Fruit fly (Drosophila melanogaster) whole organism: ENCODE results near the gene Clk.
A peak's percentile ranks its signal among the peaks of the same experiment; 100 is the strongest.

ENCODE experiments used
- CG8478 ChIP-seq: fragments of >200 bp; optimal IDR thresholded peaks from 2 replicates; lab custom pipeline; 2018; ENCODE audit warnings: inconsistent platforms
- Dll ChIP-seq: fragments of >200 bp; optimal IDR thresholded peaks from 2 replicates; lab custom pipeline; 2017
- EcR ChIP-seq, 2 experiments: fragments of >200 bp; optimal IDR thresholded peaks; 2 replicates each; lab custom pipeline; 2017; ENCODE audit warnings: missing biosample characterization in 2 of 2, missing genetic modification characterization in 2 of 2, missing genetic modification reagents in 2 of 2
- pan ChIP-seq: fragments of >200 bp; optimal IDR thresholded peaks from 2 replicates; lab custom pipeline; 2017
- psq ChIP-seq: fragments of >200 bp; optimal IDR thresholded peaks from 2 replicates; lab custom pipeline; 2017
- usp ChIP-seq: fragments of >200 bp; optimal IDR thresholded peaks from 2 replicates; lab custom pipeline; 2017; ENCODE audit warnings: missing biosample characterization, missing genetic modification characterization, mixed read lengths

dm6 chr3L:7810426-7810825, 35.0 kb upstream of the Clk start:
- TF ChIP-seq EcR (GFP tag; optimal IDR thresholded peaks at IDR 0.05; lab: Kevin White, UChicago): no peak
- no peak for TF ChIP-seq psq (lab: Kevin White, UChicago)
- no peak for TF ChIP-seq CG8478 (lab: Kevin White, UChicago)
- TF ChIP-seq pan: peak; percentile 12
- TF ChIP-seq usp (GFP tag; lab: Kevin White, UChicago): no peak
- no peak for TF ChIP-seq Dll (lab: Kevin White, UChicago)
